Fruit fly (Drosophila melanogaster): ENCODE measurements around the gene AgmNAT.
A peak's percentile ranks its signal among the peaks of the same experiment; 100 is the strongest.

AgmNAT gene

dm6 chrX:5847544-5847943 lies 31.9 kb upstream of the AgmNAT start:
- TF ChIP-seq CG4318 (GFP tag; optimal IDR thresholded peaks at IDR 0.05) (no peak), eg (GFP tag; IDR thresholded peaks at IDR 0.05) (0 out of 3 replicates have a peak, but pooled peaks have one; percentile 12), svp (GFP tag) (no peak), dac (GFP tag; optimal IDR thresholded peaks at IDR 0.05) (no peak), fkh (GFP tag; optimal IDR thresholded peaks at IDR 0.05) (no peak), CG10631 (GFP tag; optimal IDR thresholded peaks at IDR 0.05) (no peak), Sox15 (GFP tag; optimal IDR thresholded peaks at IDR 0.05) (no peak), Eip78C (GFP tag) (peak; percentile 9)

dm6 chrX:5844980-5845379 lies 29.4 kb upstream of the AgmNAT start, which contains the start of gene CG12729:
CG12729 (plus strand) TSS chrX:5845280.
- TF ChIP-seq Sox14 (GFP tag; optimal IDR thresholded peaks at IDR 0.05), result no peak
- no peak for TF ChIP-seq svp (GFP tag)
- no peak for TF ChIP-seq Smox (GFP tag; optimal IDR thresholded peaks at IDR 0.05)
- TF ChIP-seq CG6276 (GFP tag; optimal IDR thresholded peaks at IDR 0.05), result no peak
- no peak for TF ChIP-seq CG1621 (tag; optimal IDR thresholded peaks at IDR 0.05)
- no peak for TF ChIP-seq CG6808 (GFP tag; optimal IDR thresholded peaks at IDR 0.05)
- TF ChIP-seq CG31627 (GFP tag; optimal IDR thresholded peaks at IDR 0.05), result no peak
- TF ChIP-seq Sox102F (GFP tag; optimal IDR thresholded peaks at IDR 0.05), result no peak
- TF ChIP-seq CG9139 (GFP tag; optimal IDR thresholded peaks at IDR 0.05), result no peak
- no peak for TF ChIP-seq CG10631 (GFP tag; optimal IDR thresholded peaks at IDR 0.05)

DNA sequence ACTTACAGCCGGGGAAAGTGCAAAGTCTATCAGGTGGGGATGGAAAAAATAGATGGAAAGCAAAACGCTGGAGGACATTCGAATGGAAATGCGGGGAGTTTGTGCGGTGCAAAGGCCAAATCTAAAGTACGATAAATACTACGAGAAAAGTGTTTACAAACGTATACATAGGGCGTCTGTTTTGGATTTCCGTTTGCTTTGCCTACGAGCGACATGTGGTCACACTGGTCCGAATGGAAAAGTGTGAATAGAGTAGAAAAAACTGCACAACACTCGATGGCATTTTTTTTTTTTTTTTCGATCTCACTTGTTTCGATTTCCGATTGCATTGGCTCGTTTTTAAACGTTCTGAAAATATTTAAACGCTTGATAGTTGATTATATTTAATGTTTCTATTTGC lies 24.1 kb upstream of the AgmNAT start:
- TF ChIP-seq Blimp-1 (GFP tag; optimal IDR thresholded peaks at IDR 0.05) (no peak), CG9139 (GFP tag; optimal IDR thresholded peaks at IDR 0.05) (no peak), CG7368 (GFP tag; optimal IDR thresholded peaks at IDR 0.05) (no peak), CG1621 (tag; optimal IDR thresholded peaks at IDR 0.05) (no peak)

DNA sequence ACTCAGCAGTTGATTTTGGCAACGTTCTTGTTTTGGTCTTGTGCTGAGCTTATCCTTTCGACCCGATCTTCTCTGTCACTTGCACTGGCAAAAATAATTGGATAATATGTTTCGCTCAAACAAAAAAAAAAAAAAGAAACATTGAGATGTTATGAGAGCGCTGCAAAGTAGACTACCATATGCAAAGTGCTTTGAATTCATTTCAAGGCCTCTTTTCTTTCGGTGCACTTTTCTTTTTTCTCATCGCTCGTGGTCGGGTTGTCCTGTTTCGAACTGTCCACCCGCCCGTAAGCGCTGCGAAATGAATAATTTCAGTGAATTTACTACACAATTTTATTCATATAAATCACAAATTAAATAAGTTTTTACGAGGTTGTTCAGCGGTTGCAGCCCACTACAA lies 4.4 kb upstream of the AgmNAT start:
- TF ChIP-seq CG15336 (GFP tag; IDR thresholded peaks at IDR 0.05), result no peak
- no peak for TF ChIP-seq CG3032 (tag; optimal IDR thresholded peaks at IDR 0.05)
- no peak for TF ChIP-seq CG6854 (GFP tag; optimal IDR thresholded peaks at IDR 0.05)
- TF ChIP-seq vri (GFP tag; optimal IDR thresholded peaks at IDR 0.05), result no peak
- no peak for TF ChIP-seq CG6276 (GFP tag; optimal IDR thresholded peaks at IDR 0.05)
- no peak for TF ChIP-seq CG11902 (GFP tag; optimal IDR thresholded peaks at IDR 0.05)
- no peak for TF ChIP-seq Blimp-1 (GFP tag; optimal IDR thresholded peaks at IDR 0.05)
- no peak for TF ChIP-seq spab (GFP tag; optimal IDR thresholded peaks at IDR 0.05)
- peak; percentile 18 for TF ChIP-seq lz (GFP tag; optimal IDR thresholded peaks at IDR 0.05)
- peak; percentile 7 for TF ChIP-seq Eip78C (GFP tag)
- no peak for TF ChIP-seq CG32006 (GFP tag; optimal IDR thresholded peaks at IDR 0.05)
- no peak for TF ChIP-seq CG10631 (GFP tag; optimal IDR thresholded peaks at IDR 0.05)
- TF ChIP-seq CG16779 (tag; optimal IDR thresholded peaks at IDR 0.05), result no peak
- TF ChIP-seq CG3919 (GFP tag; optimal IDR thresholded peaks at IDR 0.05), result no peak
- TF ChIP-seq cyc (GFP tag; optimal IDR thresholded peaks at IDR 0.05), result peak; percentile 36
- no peak for TF ChIP-seq fd59A (GFP tag; optimal IDR thresholded peaks at IDR 0.05)
- TF ChIP-seq Ets21C (GFP tag; optimal IDR thresholded peaks at IDR 0.05), result no peak
- TF ChIP-seq CG34406 (GFP tag; optimal IDR thresholded peaks at IDR 0.05), result no peak
- no peak for TF ChIP-seq dsx (GFP tag; optimal IDR thresholded peaks at IDR 0.05; ENCODE audit: poor library complexity, severe bottlenecking)
- no peak for TF ChIP-seq Sox14 (GFP tag; optimal IDR thresholded peaks at IDR 0.05)
- TF ChIP-seq Smox (GFP tag; optimal IDR thresholded peaks at IDR 0.05), result peak; percentile 8
- TF ChIP-seq CG7368 (GFP tag; optimal IDR thresholded peaks at IDR 0.05), result no peak
- TF ChIP-seq pdm3 (GFP tag; optimal IDR thresholded peaks at IDR 0.05), result no peak
- no peak for TF ChIP-seq Hr38 (GFP tag; optimal IDR thresholded peaks at IDR 0.05)
- TF ChIP-seq CG8632 (GFP tag; optimal IDR thresholded peaks at IDR 0.05), result no peak
- no peak for TF ChIP-seq CG1621 (tag; optimal IDR thresholded peaks at IDR 0.05)
- no peak for TF ChIP-seq CG6792 (GFP tag; optimal IDR thresholded peaks at IDR 0.05)
- TF ChIP-seq topi (GFP tag; optimal IDR thresholded peaks at IDR 0.05), result peak; percentile 4
- no peak for TF ChIP-seq OdsH (GFP tag; optimal IDR thresholded peaks at IDR 0.05)
- peak; percentile 27 for TF ChIP-seq Met (GFP tag; optimal IDR thresholded peaks at IDR 0.05)
- no peak for TF ChIP-seq Sox102F (GFP tag; optimal IDR thresholded peaks at IDR 0.05)
- no peak for TF ChIP-seq Eip75B (GFP tag; optimal IDR thresholded peaks at IDR 0.05)
- no peak for TF ChIP-seq dac (GFP tag; optimal IDR thresholded peaks at IDR 0.05)
- 0 out of 3 replicates have a peak, but pooled peaks have one; percentile 44 for TF ChIP-seq CG6163 (GFP tag; IDR thresholded peaks at IDR 0.05)
- peak; percentile 5 for TF ChIP-seq CG31627 (GFP tag; optimal IDR thresholded peaks at IDR 0.05)
- TF ChIP-seq acj6 (GFP tag; optimal IDR thresholded peaks at IDR 0.05), result no peak
- no peak for TF ChIP-seq Lpt (GFP tag; optimal IDR thresholded peaks at IDR 0.05)
- no peak for TF ChIP-seq Gug (GFP tag; IDR thresholded peaks at IDR 0.05)
- TF ChIP-seq fkh (GFP tag; optimal IDR thresholded peaks at IDR 0.05), result no peak
- no peak for TF ChIP-seq Sox15 (GFP tag; optimal IDR thresholded peaks at IDR 0.05)

Measured in whole organism, prepupa.